Worm (Caenorhabditis elegans) whole organism, early embryonic: ENCODE results near the gene olrn-1.

ENCODE experiments used
- B0310.2 ChIP-seq: sonication (generic microtip); optimal IDR thresholded peaks from 2 replicates; lab custom pipeline; 2016; ENCODE audit warnings: mild to moderate bottlenecking, missing genetic modification characterization, missing compliant biosample characterization
- F13C5.2 ChIP-seq: sonication (generic microtip); optimal IDR thresholded peaks from 2 replicates; lab custom pipeline; 2017; ENCODE audit warnings: mild to moderate bottlenecking, missing genetic modification characterization, inconsistent platforms, missing compliant biosample characterization
- aly-1 ChIP-seq: sonication (generic microtip); optimal IDR thresholded peaks from 2 replicates; lab custom pipeline; 2016; ENCODE audit warnings: missing genetic modification characterization, missing compliant biosample characterization
- ama-1 ChIP-seq: fragments of 150-350 bp; optimal IDR thresholded peaks from 2 replicates; lab custom pipeline; 2014
- ceh-13 ChIP-seq: fragments of 200-800 bp; sonication (Bioruptor generic); optimal IDR thresholded peaks from 2 replicates; lab custom pipeline; 2018; ENCODE audit warnings: mild to moderate bottlenecking, missing genetic modification characterization, missing compliant biosample characterization
- ceh-36 ChIP-seq: sonication (generic microtip); optimal IDR thresholded peaks from 2 replicates; lab custom pipeline; 2016; ENCODE audit warnings: missing genetic modification characterization, inconsistent platforms, missing compliant biosample characterization
- ets-7 ChIP-seq: sonication (generic microtip); optimal IDR thresholded peaks from 2 replicates; lab custom pipeline; 2016; ENCODE audit warnings: missing genotype, missing genetic modification characterization, missing compliant biosample characterization
- flt-1 ChIP-seq: fragments of 200-800 bp; sonication (Bioruptor generic); IDR thresholded peaks from 2 replicates; pipeline ENCODE4 v1.3.6; 2022; ENCODE audit warnings: missing genetic modification characterization, missing compliant biosample characterization
- hmbx-1 ChIP-seq: sonication (generic microtip); optimal IDR thresholded peaks from 2 replicates; lab custom pipeline; 2016; ENCODE audit warnings: mild to moderate bottlenecking, missing genetic modification characterization, missing compliant biosample characterization
- hmg-4 ChIP-seq: fragments of 200-800 bp; sonication (Bioruptor generic); optimal IDR thresholded peaks from 2 replicates; lab custom pipeline; 2018; ENCODE audit warnings: mild to moderate bottlenecking, missing genetic modification characterization, missing compliant biosample characterization
- hnd-1 ChIP-seq: sonication (generic microtip); optimal IDR thresholded peaks from 2 replicates; lab custom pipeline; 2016; ENCODE audit warnings: missing genetic modification characterization, missing compliant biosample characterization
- pes-1 ChIP-seq: fragments of 200-800 bp; sonication (Bioruptor generic); IDR thresholded peaks from 2 replicates; pipeline ENCODE4 v1.3.6; 2022; ENCODE audit warnings: missing genetic modification reagents, missing genetic modification characterization, missing compliant biosample characterization
- scrt-1 ChIP-seq: fragments of 200-800 bp; sonication (Bioruptor generic); IDR thresholded peaks from 2 replicates; pipeline ENCODE4 v1.3.6; 2022; ENCODE audit warnings: missing genetic modification characterization, missing compliant biosample characterization
- sea-1 ChIP-seq: fragments of 200-800 bp; sonication (Bioruptor generic); conservative IDR thresholded peaks from 2 replicates; pipeline ENCODE4 v1.3.6; 2022; ENCODE audit warnings: missing genetic modification characterization, missing compliant biosample characterization
- tbx-11 ChIP-seq: fragments of 200-800 bp; sonication (Bioruptor generic); IDR thresholded peaks from 2 replicates; pipeline ENCODE4 v1.3.6; 2022; ENCODE audit warnings: missing genetic modification characterization, missing compliant biosample characterization
- tbx-37 ChIP-seq: fragments of 200-800 bp; sonication (Bioruptor generic); conservative IDR thresholded peaks from 2 replicates; pipeline ENCODE4 v1.3.6; 2022; ENCODE audit warnings: missing genetic modification reagents, missing genetic modification characterization, missing compliant biosample characterization
- tra-4 ChIP-seq: sonication (generic microtip); optimal IDR thresholded peaks from 2 replicates; lab custom pipeline; 2017; ENCODE audit warnings: missing genetic modification characterization, missing compliant biosample characterization

The olrn-1 gene

ce11 chrX:15537362-15537761, at the start of gene olrn-1, which contains the start of gene C02C6.14:
olrn-1 (plus strand) TSS chrX:15537662.
C02C6.14 (plus strand) TSS chrX:15537665.
- TF ChIP-seq sea-1 (GFP tag; lab: Robert Waterston, UW) (no peak), B0310.2 (tag; lab: Kevin White, UChicago) (no peak), hmg-4 (GFP tag; lab: Kevin White, UChicago) (no peak), flt-1 (no peak), ceh-36 (tag; lab: Kevin White, UChicago) (no peak), tra-4 (no peak), scrt-1 (GFP tag; lab: Robert Waterston, UW) (no peak), F13C5.2 (tag; lab: Kevin White, UChicago) (no peak), ceh-13 (GFP tag; lab: Kevin White, UChicago) (no peak), hmbx-1 (tag; lab: Kevin White, UChicago) (no peak), pes-1 (GFP tag; lab: Robert Waterston, UW) (no peak), ets-7 (no peak), hnd-1 (tag; lab: Kevin White, UChicago) (no peak), aly-1 (no peak), ama-1 (lab: Kevin White, UChicago) (no peak), tbx-37 (GFP tag; lab: Robert Waterston, UW) (no peak)

DNA sequence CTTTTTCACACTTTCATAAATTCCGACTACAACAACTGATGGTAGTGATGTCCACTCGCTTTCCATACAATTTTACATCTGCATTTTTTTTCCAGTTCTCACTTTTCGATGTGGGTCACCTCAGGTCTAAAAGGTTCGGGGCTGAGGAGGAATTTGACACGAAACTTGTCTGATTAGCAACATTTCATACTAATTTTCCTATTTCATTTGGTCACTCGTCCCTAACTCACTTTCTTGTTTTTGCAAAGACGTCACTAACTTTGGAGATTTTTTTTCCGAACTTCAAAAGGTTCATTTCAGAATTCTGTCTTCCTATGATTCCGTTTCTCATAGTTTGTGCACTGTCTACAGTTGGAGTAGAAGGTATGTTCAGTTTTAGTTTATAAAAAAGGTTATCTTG, 49.7 kb upstream of the olrn-1 start, which contains the start of gene H13N06.2:
TSS of gene H13N06.2 (plus strand) at position 301 of the 400 bp plus-strand sequence.
- no peak for TF ChIP-seq pes-1 (GFP tag; lab: Robert Waterston, UW)
- TF ChIP-seq ets-7, result no peak
- no peak for TF ChIP-seq scrt-1 (GFP tag; lab: Robert Waterston, UW)
- TF ChIP-seq B0310.2 (tag; lab: Kevin White, UChicago), result no peak
- no peak for TF ChIP-seq hmg-4 (GFP tag; lab: Kevin White, UChicago)
- TF ChIP-seq sea-1 (GFP tag; lab: Robert Waterston, UW), result no peak
- TF ChIP-seq hnd-1 (tag; lab: Kevin White, UChicago), result no peak

ce11 chrX:15491110-15491509, 46.4 kb upstream of the olrn-1 start:
- no peak for TF ChIP-seq tbx-37 (GFP tag; lab: Robert Waterston, UW)
- no peak for TF ChIP-seq F13C5.2 (tag; lab: Kevin White, UChicago)
- no peak for TF ChIP-seq pes-1 (GFP tag; lab: Robert Waterston, UW)
- no peak for TF ChIP-seq hnd-1 (tag; lab: Kevin White, UChicago)
- no peak for TF ChIP-seq hmg-4 (GFP tag; lab: Kevin White, UChicago)
- no peak for TF ChIP-seq B0310.2 (tag; lab: Kevin White, UChicago)
- no peak for TF ChIP-seq ama-1 (lab: Kevin White, UChicago)
- no peak for TF ChIP-seq scrt-1 (GFP tag; lab: Robert Waterston, UW)
- TF ChIP-seq sea-1 (GFP tag; lab: Robert Waterston, UW), result no peak
- no peak for TF ChIP-seq ets-7
- no peak for TF ChIP-seq tra-4
- no peak for TF ChIP-seq aly-1
- TF ChIP-seq tbx-11 (GFP tag; lab: Robert Waterston, UW), result no peak
- TF ChIP-seq ceh-13 (GFP tag; lab: Kevin White, UChicago), result no peak
- TF ChIP-seq hmbx-1 (tag; lab: Kevin White, UChicago), result no peak
- TF ChIP-seq ceh-36 (tag; lab: Kevin White, UChicago), result no peak
- no peak for TF ChIP-seq flt-1

DNA sequence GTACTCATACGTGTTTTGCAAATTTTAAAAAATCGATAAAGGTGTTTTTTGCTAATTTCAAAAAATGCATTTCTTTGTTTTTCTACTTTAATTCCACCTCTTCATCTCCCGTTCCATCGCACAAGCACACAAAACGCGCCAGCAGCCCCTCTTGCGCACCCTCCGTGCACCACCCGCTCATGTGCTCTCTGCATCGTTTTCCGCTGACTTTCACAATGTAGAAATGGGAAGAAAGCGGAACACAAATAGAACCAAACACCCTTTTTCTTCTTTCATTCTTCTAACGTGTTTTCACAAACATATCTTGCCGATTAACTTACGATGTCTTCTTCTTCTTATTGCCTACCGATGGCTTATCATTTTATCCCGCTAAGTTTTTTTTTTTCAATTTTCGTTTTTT, 44.7 kb upstream of the olrn-1 start:
- TF ChIP-seq sea-1 (GFP tag; lab: Robert Waterston, UW) (peak; percentile 53; the same call in 1 of the 2 replicates), ceh-13 (GFP tag; lab: Kevin White, UChicago) (no peak), pes-1 (GFP tag; lab: Robert Waterston, UW) (no peak; the same call in 1 of the 2 replicates), tra-4 (no peak), tbx-37 (GFP tag; lab: Robert Waterston, UW) (peak; percentile 62; the same call in 1 of the 2 replicates), scrt-1 (GFP tag; lab: Robert Waterston, UW) (0 out of 2 replicates have a peak, but pooled peaks have one; percentile 22), F13C5.2 (tag; lab: Kevin White, UChicago) (peak; percentile 77), ama-1 (lab: Kevin White, UChicago) (no peak), hnd-1 (tag; lab: Kevin White, UChicago) (no peak), ets-7 (no peak), hmg-4 (GFP tag; lab: Kevin White, UChicago) (peak; percentile 57), hmbx-1 (tag; lab: Kevin White, UChicago) (no peak), B0310.2 (tag; lab: Kevin White, UChicago) (peak; percentile 3), tbx-11 (GFP tag; lab: Robert Waterston, UW) (peak; percentile 66; the same call in 1 of the 2 replicates)

DNA sequence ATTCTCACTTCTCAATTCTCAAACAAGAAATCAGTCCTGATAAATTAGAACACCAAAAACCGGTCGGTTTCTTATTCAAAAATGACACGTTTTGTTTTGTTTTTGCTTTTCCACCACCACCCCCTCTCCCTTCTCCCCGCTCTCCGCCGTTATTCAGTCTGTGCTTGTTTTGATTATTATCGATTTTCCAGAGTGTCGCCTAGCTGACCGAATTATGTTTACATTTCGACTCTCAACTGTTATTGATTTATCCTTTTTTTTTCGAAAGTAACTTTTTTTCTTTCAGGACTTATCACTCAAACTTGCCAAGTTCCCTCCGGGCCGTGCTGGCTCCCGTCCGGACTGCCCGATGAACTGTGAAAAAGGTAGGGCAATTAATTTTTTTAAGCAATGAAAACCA, 44.1 kb upstream of the olrn-1 start, which contains the start of gene gob-1:
TSS of gene gob-1 (plus strand) at position 281 of the 400 bp plus-strand sequence.
- no peak for TF ChIP-seq pes-1 (GFP tag; lab: Robert Waterston, UW)
- TF ChIP-seq scrt-1 (GFP tag; lab: Robert Waterston, UW), result no peak
- TF ChIP-seq sea-1 (GFP tag; lab: Robert Waterston, UW), result no peak
- no peak for TF ChIP-seq ceh-13 (GFP tag; lab: Kevin White, UChicago)
- TF ChIP-seq ets-7, result no peak
- no peak for TF ChIP-seq B0310.2 (tag; lab: Kevin White, UChicago)
- no peak for TF ChIP-seq ceh-36 (tag; lab: Kevin White, UChicago)
- TF ChIP-seq flt-1, result no peak
- TF ChIP-seq tra-4, result no peak
- TF ChIP-seq F13C5.2 (tag; lab: Kevin White, UChicago), result no peak
- no peak for TF ChIP-seq hmbx-1 (tag; lab: Kevin White, UChicago)
- no peak for TF ChIP-seq tbx-37 (GFP tag; lab: Robert Waterston, UW)
- TF ChIP-seq ama-1 (lab: Kevin White, UChicago), result no peak
- no peak for TF ChIP-seq aly-1
- no peak for TF ChIP-seq hnd-1 (tag; lab: Kevin White, UChicago)
- no peak for TF ChIP-seq tbx-11 (GFP tag; lab: Robert Waterston, UW)
- no peak for TF ChIP-seq hmg-4 (GFP tag; lab: Kevin White, UChicago)

DNA sequence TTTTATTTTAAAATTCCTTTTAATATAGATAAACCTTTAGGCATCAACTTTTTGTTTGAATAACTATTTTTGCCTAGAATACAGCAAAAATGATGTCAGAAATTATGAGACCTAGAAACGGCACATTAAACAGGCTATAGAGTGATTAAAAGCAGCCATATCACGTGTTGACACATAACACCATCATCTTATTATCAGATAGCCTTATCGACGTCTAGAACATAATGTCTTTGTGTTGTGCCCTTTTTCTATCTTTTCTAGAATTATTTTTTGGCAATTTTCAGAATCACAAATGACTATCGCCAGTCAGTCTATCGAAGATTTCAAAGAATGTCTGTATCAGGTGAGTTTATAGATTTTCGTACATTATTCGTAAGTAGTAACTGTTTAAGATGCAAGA, 43.3 kb upstream of the olrn-1 start:
- TF ChIP-seq hmbx-1 (tag; lab: Kevin White, UChicago), result no peak
- no peak for TF ChIP-seq tbx-11 (GFP tag; lab: Robert Waterston, UW)
- TF ChIP-seq hnd-1 (tag; lab: Kevin White, UChicago), result no peak
- no peak for TF ChIP-seq ceh-36 (tag; lab: Kevin White, UChicago)
- no peak for TF ChIP-seq F13C5.2 (tag; lab: Kevin White, UChicago)
- no peak for TF ChIP-seq pes-1 (GFP tag; lab: Robert Waterston, UW)
- no peak for TF ChIP-seq hmg-4 (GFP tag; lab: Kevin White, UChicago)
- TF ChIP-seq flt-1, result no peak
- TF ChIP-seq sea-1 (GFP tag; lab: Robert Waterston, UW), result no peak
- TF ChIP-seq scrt-1 (GFP tag; lab: Robert Waterston, UW), result no peak
- TF ChIP-seq ama-1 (lab: Kevin White, UChicago), result no peak
- no peak for TF ChIP-seq tbx-37 (GFP tag; lab: Robert Waterston, UW)
- no peak for TF ChIP-seq ets-7
- no peak for TF ChIP-seq ceh-13 (GFP tag; lab: Kevin White, UChicago)
- no peak for TF ChIP-seq B0310.2 (tag; lab: Kevin White, UChicago)
- no peak for TF ChIP-seq tra-4
- no peak for TF ChIP-seq aly-1
